Fruit fly (Drosophila melanogaster): ENCODE measurements around the gene pasi1.

The pasi1 gene

DNA sequence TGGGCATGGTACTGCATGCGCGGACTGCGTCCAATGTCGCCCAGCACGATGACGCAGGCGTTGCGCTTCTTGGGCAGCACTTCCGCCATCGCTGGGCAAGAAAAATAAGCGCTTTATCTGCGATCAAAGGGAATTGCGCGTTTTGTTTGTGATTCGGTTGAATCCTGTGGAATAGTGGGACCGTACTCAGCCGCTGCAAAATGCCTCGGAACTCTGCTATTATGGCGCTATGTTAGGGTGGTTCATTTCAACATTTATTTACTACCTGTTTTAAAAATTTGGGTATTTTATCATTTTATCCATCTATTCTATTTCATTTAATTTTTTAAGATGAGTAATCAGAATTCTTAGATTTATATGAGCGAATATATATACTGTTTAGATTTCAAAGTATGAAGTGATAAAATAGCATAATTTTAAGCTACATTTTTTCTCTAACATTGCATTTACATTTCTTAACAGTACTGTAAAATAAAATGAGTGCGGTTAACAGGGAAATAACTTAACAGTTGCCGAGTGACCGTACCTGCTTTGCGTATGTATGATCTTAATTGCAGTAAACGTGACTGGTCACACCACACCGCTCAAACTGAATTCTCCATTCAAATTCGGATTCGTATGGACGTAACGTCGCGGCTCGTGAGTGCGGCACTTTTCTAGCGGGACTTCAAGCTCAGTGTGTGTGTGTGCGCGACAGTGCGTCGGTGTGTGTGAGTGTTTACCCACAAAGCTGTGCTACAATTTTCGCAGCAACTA lies 16.3 kb downstream of the pasi1 start, which contains the start of the genes Alg1 and tinc (continued):
- TF ChIP-seq onecut (GFP tag; IDR thresholded peaks at IDR 0.05) (0 out of 2 replicates have a peak, but pooled peaks have one; percentile 15), Chrac-16 (GFP tag; optimal IDR thresholded peaks at IDR 0.05) (peak; percentile 63), Ssrp (tag; optimal IDR thresholded peaks at IDR 0.05) (peak; percentile 47), zen (tag; optimal IDR thresholded peaks at IDR 0.05) (peak; percentile 49), Dref (GFP tag; IDR thresholded peaks at IDR 0.05) (no peak), Asciz (GFP tag; optimal IDR thresholded peaks at IDR 0.05) (no peak), Dad (GFP tag; optimal IDR thresholded peaks at IDR 0.05) (no peak), CG14710 (tag; optimal IDR thresholded peaks at IDR 0.05) (peak; percentile 85), kay (GFP tag; optimal IDR thresholded peaks at IDR 0.05) (peak; percentile 21), CG9797 (GFP tag; optimal IDR thresholded peaks at IDR 0.05) (peak; percentile 90), Max (GFP tag; optimal IDR thresholded peaks at IDR 0.05) (peak; percentile 41), trh (GFP tag; optimal IDR thresholded peaks at IDR 0.05) (no peak), CG1233 (GFP tag; optimal IDR thresholded peaks at IDR 0.05) (no peak), CG30403 (GFP tag; optimal IDR thresholded peaks at IDR 0.05) (peak; percentile 77), CG11093 (GFP tag; IDR thresholded peaks at IDR 0.05) (no peak), CG13775 (GFP tag; optimal IDR thresholded peaks at IDR 0.05) (peak; percentile 56), CrebB (tag; optimal IDR thresholded peaks at IDR 0.05) (no peak), mld (GFP tag; IDR thresholded peaks at IDR 0.05; ENCODE audit: partially characterized antibody) (no peak), Neu2 (GFP tag; optimal IDR thresholded peaks at IDR 0.05; ENCODE audit: borderline replicate concordance) (no peak), ftz-f1 (GFP tag; optimal IDR thresholded peaks at IDR 0.05) (no peak), rib (GFP tag; IDR thresholded peaks at IDR 0.05) (peak; percentile 42; the same call in 1 of the 2 replicates), CkIIα-i1 (GFP tag; IDR thresholded peaks at IDR 0.05) (no peak), kah (GFP tag; optimal IDR thresholded peaks at IDR 0.05) (peak; percentile 44), zfh2 (GFP tag; optimal IDR thresholded peaks at IDR 0.05) (peak; percentile 24), CG17912 (GFP tag; optimal IDR thresholded peaks at IDR 0.05) (no peak), CG4854 (GFP tag; optimal IDR thresholded peaks at IDR 0.05) (no peak), CG13287 (GFP tag; IDR thresholded peaks at IDR 0.05; ENCODE audit: partially characterized antibody) (peak; percentile 34; the same call in 1 of the 2 replicates), CG42726 (GFP tag; IDR thresholded peaks at IDR 0.05; ENCODE audit: partially characterized antibody) (peak; percentile 72), zfh1 (GFP tag; IDR thresholded peaks at IDR 0.05) (peak; percentile 58; the same call in 1 of the 3 replicates), HLHmδ (GFP tag; optimal IDR thresholded peaks at IDR 0.05) (peak; percentile 84), CG18476 (GFP tag; optimal IDR thresholded peaks at IDR 0.05) (no peak), kni (GFP tag; optimal IDR thresholded peaks at IDR 0.05) (no peak), CG7786 (GFP tag; optimal IDR thresholded peaks at IDR 0.05) (peak; percentile 23), H15 (GFP tag; IDR thresholded peaks at IDR 0.05) (no peak), CG9215 (GFP tag; IDR thresholded peaks at IDR 0.05) (0 out of 2 replicates have a peak, but pooled peaks have one; percentile 25), caup (GFP tag; optimal IDR thresholded peaks at IDR 0.05; ENCODE audit: severe bottlenecking) (no peak), MTF-1 (GFP tag; optimal IDR thresholded peaks at IDR 0.05; ENCODE audit: borderline replicate concordance) (no peak), CG13123 (GFP tag; optimal IDR thresholded peaks at IDR 0.05) (peak; percentile 37), CG1529 (GFP tag; optimal IDR thresholded peaks at IDR 0.05) (no peak), CG14050 (GFP tag; IDR thresholded peaks at IDR 0.05) (no peak; the same call in 2 of the 3 replicates), HLH3B (GFP tag; IDR thresholded peaks at IDR 0.05) (peak; percentile 31; the same call in 1 of the 2 replicates), CG6689 (GFP tag; IDR thresholded peaks at IDR 0.05) (peak; percentile 62), hbn (GFP tag; IDR thresholded peaks at IDR 0.05; ENCODE audit: partially characterized antibody) (no peak; the same call in 1 of the 2 replicates), pb (GFP tag; optimal IDR thresholded peaks at IDR 0.05) (no peak), CG34376 (GFP tag; optimal IDR thresholded peaks at IDR 0.05) (peak; percentile 22), pros (GFP tag; optimal IDR thresholded peaks at IDR 0.05) (no peak), CG9817 (tag; optimal IDR thresholded peaks at IDR 0.05) (peak; percentile 61), Xrp1 (GFP tag; IDR thresholded peaks at IDR 0.05) (peak; percentile 68)

Measured in whole organism, embryonic.